Worm (Caenorhabditis elegans) whole organism, late embryonic: ENCODE results near the gene clec-63.

Experiments used
- K09A11.1 ChIP-seq: sonication (generic microtip); optimal IDR thresholded peaks from 2 replicates; lab custom pipeline; 2017; ENCODE audit warnings: antibody characterized with exemption, mild to moderate bottlenecking, missing genetic modification characterization, missing compliant biosample characterization; ENCODE audit not compliant: insufficient read depth
- ama-1 ChIP-seq: fragments of 150-350 bp; optimal IDR thresholded peaks from 2 replicates; lab custom pipeline; 2014
- ceh-34 ChIP-seq: sonication (generic microtip); optimal IDR thresholded peaks from 2 replicates; lab custom pipeline; 2016; ENCODE audit warnings: mild to moderate bottlenecking, missing genetic modification characterization, missing compliant biosample characterization
- che-1 ChIP-seq: sonication (generic microtip); optimal IDR thresholded peaks from 2 replicates; lab custom pipeline; 2016; ENCODE audit warnings: mild to moderate bottlenecking, missing genetic modification characterization, missing compliant biosample characterization
- dmd-4 ChIP-seq: sonication (generic microtip); optimal IDR thresholded peaks from 2 replicates; lab custom pipeline; 2016; ENCODE audit warnings: borderline replicate concordance, missing genetic modification characterization, missing compliant biosample characterization
- dve-1 ChIP-seq: sonication (generic microtip); optimal IDR thresholded peaks from 2 replicates; lab custom pipeline; 2017; ENCODE audit warnings: antibody characterized with exemption, mild to moderate bottlenecking, missing genetic modification characterization, missing compliant biosample characterization
- ets-4 ChIP-seq: sonication (generic microtip); optimal IDR thresholded peaks from 2 replicates; lab custom pipeline; 2016; ENCODE audit warnings: missing genetic modification characterization, missing compliant biosample characterization
- fax-1 ChIP-seq: sonication (generic microtip); optimal IDR thresholded peaks from 2 replicates; lab custom pipeline; 2016; ENCODE audit warnings: missing genotype, missing genetic modification characterization, missing compliant biosample characterization
- fkh-10 ChIP-seq: fragments of 150-350 bp; optimal IDR thresholded peaks from 2 replicates; lab custom pipeline; 2014; ENCODE audit warnings: missing biosample characterization, missing genetic modification reagents, missing genetic modification characterization
- hlh-8 ChIP-seq: sonication (generic microtip); optimal IDR thresholded peaks from 2 replicates; lab custom pipeline; 2016; ENCODE audit warnings: missing genotype, missing genetic modification characterization, missing compliant biosample characterization
- nhr-11 ChIP-seq: fragments of 150-350 bp; optimal IDR thresholded peaks from 2 replicates; lab custom pipeline; 2014; ENCODE audit warnings: missing biosample characterization, missing genetic modification characterization
- npax-4 ChIP-seq: sonication (generic microtip); optimal IDR thresholded peaks from 2 replicates; lab custom pipeline; 2016; ENCODE audit warnings: missing genetic modification characterization, missing compliant biosample characterization

- TF ChIP-seq dve-1, result no peak
- no peak for TF ChIP-seq fax-1 (tag; lab: Kevin White, UChicago)
- TF ChIP-seq nhr-11, result no peak
- no peak for TF ChIP-seq hlh-8 (tag; lab: Kevin White, UChicago)
- no peak for TF ChIP-seq dmd-4 (tag; lab: Kevin White, UChicago)
- no peak for TF ChIP-seq che-1 (tag; lab: Kevin White, UChicago)
- TF ChIP-seq fkh-10 (GFP tag; lab: Kevin White, UChicago), result no peak
- TF ChIP-seq npax-4 (tag; lab: Kevin White, UChicago), result no peak
- TF ChIP-seq ets-4 (tag; lab: Kevin White, UChicago), result no peak
- TF ChIP-seq ama-1, result no peak
- TF ChIP-seq K09A11.1 (tag; lab: Kevin White, UChicago), result no peak
- no peak for TF ChIP-seq ceh-34 (tag; lab: Kevin White, UChicago)
These were observed 3.0 kb upstream of the clec-63 start for ce11 chrII:12892407-12892806.
